Fruit fly (Drosophila melanogaster) whole organism, embryonic: ENCODE measurements around the gene CG42375.
A peak's percentile ranks its signal among the peaks of the same experiment; 100 is the strongest.

Experiments used
- ATbp ChIP-seq: fragments of 200-800 bp; sonication (Bioruptor generic); optimal IDR thresholded peaks from 2 replicates; lab custom pipeline; 2017; ENCODE audit warnings: missing biosample characterization, mild to moderate bottlenecking, missing genetic modification characterization, missing genetic modification reagents
- Asciz ChIP-seq: fragments of 200-800 bp; sonication (Bioruptor generic); optimal IDR thresholded peaks from 2 replicates; lab custom pipeline; 2017; ENCODE audit warnings: missing biosample characterization, mild to moderate bottlenecking, missing genetic modification characterization, missing genetic modification reagents
- B-H1 ChIP-seq: fragments of 200-800 bp; sonication (Bioruptor generic); IDR thresholded peaks from 3 replicates; pipeline ENCODE4 v1.3.6; 2022; ENCODE audit warnings: missing biosample characterization, missing genetic modification characterization
- CG12659 ChIP-seq: fragments of 200-800 bp; sonication (Bioruptor generic); optimal IDR thresholded peaks from 3 replicates; lab custom pipeline; 2017; ENCODE audit warnings: mild to moderate bottlenecking, missing biosample characterization, missing genetic modification reagents, missing genetic modification characterization
- CG13123 ChIP-seq: fragments of 200-800 bp; sonication (Bioruptor generic); optimal IDR thresholded peaks from 2 replicates; lab custom pipeline; 2016; ENCODE audit warnings: missing biosample characterization, missing genetic modification characterization
- CG13287 ChIP-seq: fragments of 200-800 bp; sonication (Bioruptor generic); IDR thresholded peaks from 2 replicates; pipeline ENCODE4 v1.3.6; 2022; ENCODE audit warnings: missing biosample characterization, missing genetic modification characterization; ENCODE audit not compliant: partially characterized antibody
- CG14014 ChIP-seq: fragments of 200-800 bp; sonication (Bioruptor generic); IDR thresholded peaks from 2 replicates; pipeline ENCODE4 v1.3.6; 2022; ENCODE audit warnings: missing biosample characterization, missing genetic modification characterization
- CG1647 ChIP-seq: fragments of 200-800 bp; sonication (Bioruptor generic); optimal IDR thresholded peaks from 3 replicates; lab custom pipeline; 2016; ENCODE audit warnings: missing biosample characterization, missing genetic modification characterization
- CG17328 ChIP-seq: fragments of 200-800 bp; sonication (Bioruptor generic); IDR thresholded peaks from 2 replicates; pipeline ENCODE4 v1.3.6; 2022; ENCODE audit warnings: missing biosample characterization, missing genetic modification characterization
- CG17802 ChIP-seq: fragments of 200-800 bp; sonication (Bioruptor generic); optimal IDR thresholded peaks from 2 replicates; lab custom pipeline; 2018; ENCODE audit warnings: missing biosample characterization, mild to moderate bottlenecking, missing genetic modification characterization, moderate library complexity
- CG17912 ChIP-seq: fragments of 200-800 bp; sonication (Bioruptor generic); optimal IDR thresholded peaks from 2 replicates; lab custom pipeline; 2018; ENCODE audit warnings: missing biosample characterization, mild to moderate bottlenecking, missing genetic modification characterization
- CG18011 ChIP-seq: fragments of 200-800 bp; sonication (Bioruptor generic); optimal IDR thresholded peaks from 2 replicates; lab custom pipeline; 2017; ENCODE audit warnings: missing biosample characterization, missing genetic modification characterization, mild to moderate bottlenecking, moderate library complexity, missing genotype
- CG32532 ChIP-seq: fragments of 200-800 bp; sonication (Bioruptor generic); IDR thresholded peaks from 2 replicates; pipeline ENCODE4 v1.3.6; 2022; ENCODE audit warnings: missing biosample characterization, missing genetic modification characterization
- CG3281 ChIP-seq: fragments of 200-800 bp; sonication (Bioruptor generic); optimal IDR thresholded peaks from 3 replicates; lab custom pipeline; 2017; ENCODE audit warnings: missing biosample characterization, mild to moderate bottlenecking, missing genetic modification characterization
- CG34376 ChIP-seq: fragments of 200-800 bp; sonication (Bioruptor generic); optimal IDR thresholded peaks from 2 replicates; lab custom pipeline; 2018; ENCODE audit warnings: missing biosample characterization, mild to moderate bottlenecking, missing genetic modification characterization
- CG4730 ChIP-seq: fragments of 200-800 bp; sonication (Bioruptor generic); IDR thresholded peaks from 2 replicates; pipeline ENCODE4 v1.3.6; 2022; ENCODE audit warnings: missing biosample characterization, missing genetic modification characterization
- CG5953 ChIP-seq: fragments of 200-800 bp; sonication (Bioruptor generic); IDR thresholded peaks from 2 replicates; pipeline ENCODE4 v1.3.6; 2022; ENCODE audit warnings: missing biosample characterization, missing genetic modification characterization
- E2f1 ChIP-seq: fragments of 200-800 bp; sonication (Bioruptor generic); IDR thresholded peaks from 2 replicates; pipeline ENCODE4 v1.3.6; 2022; ENCODE audit warnings: missing biosample characterization, missing genetic modification characterization
- Ets65A ChIP-seq: fragments of 200-800 bp; sonication (Bioruptor generic); peaks from one replicate; lab custom pipeline; 2016; ENCODE audit warnings: missing biosample characterization, missing genetic modification characterization
- Fer2 ChIP-seq: fragments of 200-800 bp; sonication (Bioruptor generic); optimal IDR thresholded peaks from 2 replicates; lab custom pipeline; 2018; ENCODE audit warnings: missing biosample characterization, mild to moderate bottlenecking, missing genetic modification characterization, moderate library complexity
- Hand ChIP-seq: fragments of 200-800 bp; sonication (Bioruptor generic); optimal IDR thresholded peaks from 2 replicates; lab custom pipeline; 2017; ENCODE audit warnings: mild to moderate bottlenecking, missing biosample characterization, missing genetic modification reagents, missing genetic modification characterization
- HmgZ ChIP-seq: fragments of 200-800 bp; sonication (Bioruptor generic); optimal IDR thresholded peaks from 2 replicates; lab custom pipeline; 2018; ENCODE audit warnings: missing biosample characterization, mild to moderate bottlenecking, missing genetic modification characterization
- Hr39 ChIP-seq: fragments of >200 bp; optimal IDR thresholded peaks from 2 replicates; lab custom pipeline; 2017
- Hr51 ChIP-seq, 2 experiments: fragments of 200-800 bp; sonication (Bioruptor generic); optimal IDR thresholded peaks; 2 replicates in 1 of 2; 3 replicates in 1 of 2; lab custom pipeline; 2016 to 2018; ENCODE audit warnings: missing biosample characterization in 2 of 2, missing genetic modification characterization in 2 of 2, mild to moderate bottlenecking in 1 of 2, moderate library complexity in 1 of 2
- MESR4 ChIP-seq: fragments of 200-800 bp; sonication (Bioruptor generic); optimal IDR thresholded peaks from 2 replicates; lab custom pipeline; 2018; ENCODE audit warnings: missing biosample characterization, mild to moderate bottlenecking, missing genetic modification characterization, moderate library complexity
- Med ChIP-seq: fragments of 200-800 bp; sonication (Bioruptor generic); peaks from one replicate; lab custom pipeline; 2016; ENCODE audit warnings: missing biosample characterization, missing genetic modification characterization, mild to moderate bottlenecking, inconsistent platforms, moderate library complexity
- Rx ChIP-seq: fragments of 200-800 bp; sonication (Bioruptor generic); IDR thresholded peaks from 2 replicates; pipeline ENCODE4 v1.3.6; 2022; ENCODE audit warnings: missing biosample characterization, missing genetic modification characterization
- Sox102F ChIP-seq: fragments of 200-800 bp; sonication (Bioruptor generic); optimal IDR thresholded peaks from 2 replicates; lab custom pipeline; 2018; ENCODE audit warnings: missing biosample characterization, mild to moderate bottlenecking, missing genetic modification characterization, moderate library complexity
- Xbp1 ChIP-seq: fragments of 200-800 bp; sonication (Bioruptor generic); optimal IDR thresholded peaks from 3 replicates; lab custom pipeline; 2016; ENCODE audit warnings: missing biosample characterization, mild to moderate bottlenecking, missing genetic modification characterization
- ab ChIP-seq: fragments of 200-800 bp; sonication (Bioruptor generic); optimal IDR thresholded peaks from 2 replicates; lab custom pipeline; 2016; ENCODE audit warnings: missing biosample characterization, missing genetic modification characterization
- chif ChIP-seq, 2 experiments: fragments of 200-800 bp; sonication (Bioruptor generic); optimal IDR thresholded peaks; 3 replicates each; lab custom pipeline; 2016; ENCODE audit warnings: missing biosample characterization in 2 of 2, missing genetic modification characterization in 2 of 2
- crc ChIP-seq: fragments of 200-800 bp; sonication (Bioruptor generic); optimal IDR thresholded peaks from 2 replicates; lab custom pipeline; 2016; ENCODE audit warnings: missing biosample characterization, missing genetic modification characterization
- cwo ChIP-seq: fragments of 200-800 bp; sonication (Bioruptor generic); optimal IDR thresholded peaks from 3 replicates; lab custom pipeline; 2017; ENCODE audit warnings: missing biosample characterization, missing genetic modification characterization, mild to moderate bottlenecking, moderate library complexity, missing genetic modification reagents
- hkb ChIP-seq, 2 experiments: fragments of 200-800 bp in 1 of 2; fragments of >200 bp in 1 of 2; sonication (Bioruptor generic) in 1 of 2; IDR thresholded peaks in 1 of 2; optimal IDR thresholded peaks in 1 of 2; 2 replicates each; pipeline versions ENCODE4 v1.3.6 to Lab custom; 2017 to 2022; ENCODE audit warnings: missing biosample characterization in 1 of 2, missing genetic modification characterization in 1 of 2
- ind ChIP-seq: fragments of 200-800 bp; sonication (Bioruptor generic); optimal IDR thresholded peaks from 3 replicates; lab custom pipeline; 2016; ENCODE audit warnings: missing biosample characterization, missing genetic modification characterization
- inv ChIP-seq: fragments of 200-800 bp; sonication (Bioruptor generic); IDR thresholded peaks from 2 replicates; pipeline ENCODE4 v1.3.6; 2022; ENCODE audit warnings: missing biosample characterization, missing genetic modification characterization; ENCODE audit not compliant: partially characterized antibody
- pnt ChIP-seq: fragments of 200-800 bp; sonication (Bioruptor generic); optimal IDR thresholded peaks from 3 replicates; lab custom pipeline; 2016; ENCODE audit warnings: missing biosample characterization, missing genetic modification characterization
- sd ChIP-seq: fragments of 200-800 bp; sonication (Bioruptor generic); optimal IDR thresholded peaks from 3 replicates; lab custom pipeline; 2018; ENCODE audit warnings: missing biosample characterization, mild to moderate bottlenecking, missing genetic modification characterization, moderate library complexity
- so ChIP-seq: fragments of 200-800 bp; sonication (Bioruptor generic); IDR thresholded peaks from 3 replicates; pipeline ENCODE4 v1.3.6; 2022; ENCODE audit warnings: missing biosample characterization, missing genetic modification characterization
- sob ChIP-seq: fragments of 200-800 bp; sonication (Bioruptor generic); IDR thresholded peaks from 2 replicates; pipeline ENCODE4 v1.3.6; 2022; ENCODE audit warnings: missing biosample characterization, missing genetic modification characterization
- sr ChIP-seq: fragments of 200-800 bp; sonication (Bioruptor generic); IDR thresholded peaks from 3 replicates; pipeline ENCODE4 v1.3.6; 2022; ENCODE audit warnings: missing biosample characterization, missing genetic modification characterization
- tap ChIP-seq: fragments of 200-800 bp; optimal IDR thresholded peaks from 3 replicates; lab custom pipeline; 2019; ENCODE audit warnings: missing biosample characterization, mild to moderate bottlenecking, missing genetic modification characterization, moderate library complexity
- tna ChIP-seq: fragments of 200-800 bp; sonication (Bioruptor generic); IDR thresholded peaks from 2 replicates; pipeline ENCODE4 v1.3.6; 2022; ENCODE audit warnings: missing biosample characterization, missing genetic modification characterization; ENCODE audit not compliant: partially characterized antibody
- vfl ChIP-seq: fragments of 200-800 bp; sonication (Bioruptor generic); optimal IDR thresholded peaks from 2 replicates; lab custom pipeline; 2016; ENCODE audit warnings: missing biosample characterization, missing genetic modification characterization
- z ChIP-seq: fragments of 200-800 bp; sonication (Bioruptor generic); IDR thresholded peaks from 3 replicates; pipeline ENCODE4 v1.3.6; 2022; ENCODE audit warnings: missing biosample characterization, missing genetic modification characterization

Gene CG42375

DNA sequence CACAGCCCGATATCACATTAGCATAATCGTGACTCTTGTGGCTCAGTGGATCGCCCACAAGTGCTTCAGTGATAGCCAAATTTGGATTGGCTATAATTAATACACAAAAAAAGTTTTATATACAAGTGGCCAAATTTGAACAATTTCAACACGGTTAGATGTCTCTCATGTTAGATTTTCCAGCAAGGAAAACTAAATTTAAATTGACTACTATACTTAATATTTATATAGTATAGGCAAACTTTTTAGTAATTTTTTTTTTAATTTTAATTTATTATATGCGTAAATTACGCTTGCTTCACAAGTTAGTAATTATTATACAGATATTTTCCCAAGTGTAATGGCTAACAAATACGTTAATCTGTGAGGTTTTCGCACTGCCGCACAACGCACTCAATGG, 14.4 kb upstream of the CG42375 start (continued):
- no peak for TF ChIP-seq tna (GFP tag; lab: Robert Waterston, UW)
- TF ChIP-seq ab (GFP tag; lab: Kevin White, UChicago) = no peak
- no peak for TF ChIP-seq so
- no peak for TF ChIP-seq CG12659 (GFP tag; lab: Kevin White, UChicago)
- no peak for TF ChIP-seq CG13123
- TF ChIP-seq CG1647 (GFP tag; lab: Kevin White, UChicago) = no peak

DNA sequence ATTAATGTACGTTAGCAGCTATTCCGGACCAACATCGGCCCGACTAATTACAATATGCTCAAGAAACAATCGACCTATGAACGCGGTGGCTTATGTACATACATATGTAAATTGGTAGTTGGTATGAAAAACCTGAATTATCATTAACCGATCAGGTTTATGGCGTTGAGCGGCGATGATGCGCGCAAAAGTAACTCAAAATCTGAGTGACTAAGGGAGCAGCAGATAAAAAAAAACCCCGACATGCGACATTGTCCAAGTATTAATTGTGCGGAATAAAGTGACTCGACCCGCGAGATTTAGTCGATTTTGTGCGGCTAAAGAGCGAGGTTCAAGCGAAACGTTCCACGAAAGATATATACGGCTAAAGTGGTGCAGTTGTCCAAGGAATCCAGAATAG, 14.0 kb upstream of the CG42375 start, which contains the start of gene CG9312:
Gene CG9312, plus strand, starts transcription at position 301 of the 400 bp plus-strand sequence.
- TF ChIP-seq z (GFP tag; lab: Robert Waterston, UW) = peak; percentile 76; the same call in 1 of the 3 replicates
- TF ChIP-seq tap = no peak

DNA sequence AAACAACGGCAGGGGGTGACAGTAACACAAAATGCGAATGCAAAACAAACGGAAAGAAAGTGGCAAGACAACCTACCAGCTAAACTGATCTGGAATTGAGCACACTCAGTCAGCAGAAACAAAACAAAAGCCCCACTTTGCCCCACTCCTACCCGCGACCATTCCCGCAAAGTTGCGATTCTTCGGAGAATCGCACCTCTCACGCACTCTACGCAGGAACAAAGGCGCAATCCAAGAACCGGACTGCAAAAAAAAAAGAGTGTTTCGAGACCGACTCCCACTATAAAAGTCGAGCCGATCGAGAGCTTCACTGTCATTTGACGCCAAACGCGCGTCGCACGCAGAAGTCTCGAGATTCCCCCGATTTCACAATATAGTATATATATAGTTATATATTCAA, 12.2 kb upstream of the CG42375 start, which contains the start of gene Cht5:
Gene Cht5, plus strand, starts transcription at position 311 of the 400 bp plus-strand sequence.
- TF ChIP-seq inv (GFP tag; lab: Robert Waterston, UW) = no peak
- no peak for TF ChIP-seq B-H1
- TF ChIP-seq Xbp1 (GFP tag; lab: Kevin White, UChicago) = no peak

DNA sequence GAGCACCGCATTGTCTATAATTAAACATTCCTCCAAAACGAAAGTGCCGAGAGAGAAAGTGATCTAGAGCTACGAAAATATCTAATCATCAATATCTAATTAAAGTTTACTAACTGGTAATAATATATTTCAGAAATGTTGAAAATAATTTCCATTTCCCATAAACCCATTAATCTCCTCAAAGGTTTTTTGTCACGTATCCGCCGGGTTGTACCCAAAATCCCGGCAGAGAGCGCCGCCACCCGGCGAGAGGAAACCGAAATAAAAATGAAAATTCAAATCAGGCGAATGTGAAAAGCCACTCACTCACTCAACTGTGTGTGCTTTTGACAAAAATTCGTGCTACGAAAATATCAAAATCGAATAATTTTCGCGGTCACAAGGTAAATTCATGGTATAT, 8.2 kb upstream of the CG42375 start, which contains the start of gene CG9297:
Gene CG9297, plus strand, starts transcription at position 301 of the 400 bp plus-strand sequence.
- TF ChIP-seq vfl (GFP tag; lab: Kevin White, UChicago) = no peak
- no peak for TF ChIP-seq HmgZ (tag; lab: Kevin White, UChicago)
- no peak for TF ChIP-seq chif (GFP tag; optimal IDR thresholded peaks at IDR 0.05; lab: Kevin White, UChicago)
- TF ChIP-seq CG14014 (GFP tag; lab: Robert Waterston, UW) = no peak
- no peak for TF ChIP-seq Rx
- no peak for TF ChIP-seq Hr51 (GFP tag; optimal IDR thresholded peaks at IDR 0.05; lab: Kevin White, UChicago)
- TF ChIP-seq E2f1 = no peak
- TF ChIP-seq Hr39 = no peak
- no peak for TF ChIP-seq CG18011 (GFP tag; lab: Kevin White, UChicago)
- TF ChIP-seq CG13287 (GFP tag; lab: Robert Waterston, UW) = no peak
- TF ChIP-seq Hand (GFP tag; lab: Kevin White, UChicago) = no peak
- no peak for TF ChIP-seq Asciz
- TF ChIP-seq Med (GFP tag; lab: Kevin White, UChicago) = no peak
- no peak for TF ChIP-seq pnt
- TF ChIP-seq Fer2 (tag; lab: Kevin White, UChicago) = no peak
- no peak for TF ChIP-seq crc (GFP tag; lab: Kevin White, UChicago)
- no peak for TF ChIP-seq sob (GFP tag; lab: Robert Waterston, UW)
- no peak for TF ChIP-seq CG32532 (GFP tag; lab: Robert Waterston, UW)
- TF ChIP-seq CG5953 = no peak

- TF ChIP-seq CG17912 (GFP tag; lab: Kevin White, UChicago) = no peak
- TF ChIP-seq CG34376 (GFP tag; lab: Kevin White, UChicago) = no peak
- no peak for TF ChIP-seq Sox102F (GFP tag; lab: Kevin White, UChicago)
- no peak for TF ChIP-seq ind (GFP tag; lab: Kevin White, UChicago)
- TF ChIP-seq CG17328 (GFP tag; lab: Robert Waterston, UW) = no peak
- no peak for TF ChIP-seq CG3281 (GFP tag; lab: Kevin White, UChicago)
- no peak for TF ChIP-seq CG17802 (tag; lab: Kevin White, UChicago)
- TF ChIP-seq hkb (optimal IDR thresholded peaks at IDR 0.05; lab: Kevin White, UChicago) = no peak
- TF ChIP-seq hkb (GFP tag; IDR thresholded peaks at IDR 0.05; lab: Robert Waterston, UW) = no peak
- no peak for TF ChIP-seq cwo (GFP tag; lab: Kevin White, UChicago)
- no peak for TF ChIP-seq CG4730 (GFP tag; lab: Robert Waterston, UW)
- TF ChIP-seq sd (tag; lab: Kevin White, UChicago) = peak; percentile 59
- TF ChIP-seq MESR4 (GFP tag; lab: Kevin White, UChicago) = no peak
- TF ChIP-seq sr (GFP tag; lab: Robert Waterston, UW) = peak; percentile 90
- 0 out of 3 replicates have a peak, but pooled peaks have one; percentile 47 for TF ChIP-seq z (GFP tag; lab: Robert Waterston, UW)
- peak; percentile 31 for TF ChIP-seq Ets65A
- TF ChIP-seq ATbp (GFP tag; lab: Kevin White, UChicago) = no peak
These were observed 6.1 kb upstream of the CG42375 start for dm6 chr3R:13773350-13773749.
